Worm (Caenorhabditis elegans) whole organism, midembryonic: ENCODE measurements around the gene ceh-54.

Experiments
- T22C8.4 ChIP-seq: fragments of 200-800 bp; sonication (Bioruptor generic); IDR thresholded peaks from 2 replicates; pipeline ENCODE4 v1.3.6; 2022; ENCODE audit warnings: missing genetic modification characterization, missing compliant biosample characterization
- cog-1 ChIP-seq: sonication (generic microtip); optimal IDR thresholded peaks from 2 replicates; lab custom pipeline; 2016; ENCODE audit warnings: missing genetic modification characterization, missing compliant biosample characterization
- flt-1 ChIP-seq: fragments of 200-800 bp; sonication (Bioruptor generic); IDR thresholded peaks from 2 replicates; pipeline ENCODE4 v1.3.6; 2022; ENCODE audit warnings: missing genetic modification characterization, missing compliant biosample characterization
- klf-2 ChIP-seq: fragments of 200-800 bp; sonication (Bioruptor generic); conservative IDR thresholded peaks from 2 replicates; pipeline ENCODE4 v1.3.6; 2022; ENCODE audit warnings: missing genetic modification reagents, missing genetic modification characterization, missing compliant biosample characterization
- med-1 ChIP-seq: sonication (generic microtip); optimal IDR thresholded peaks from 2 replicates; lab custom pipeline; 2017; ENCODE audit warnings: missing genetic modification characterization, mild to moderate bottlenecking, missing compliant biosample characterization, antibody characterized with exemption, missing genetic modification reagents; ENCODE audit not compliant: insufficient read depth
- ref-1 ChIP-seq: fragments of 200-800 bp; sonication (Bioruptor generic); conservative IDR thresholded peaks from 2 replicates; pipeline ENCODE4 v1.3.6; 2022; ENCODE audit warnings: missing genetic modification reagents, missing genetic modification characterization, missing compliant biosample characterization
- tab-1 ChIP-seq: fragments of 200-800 bp; sonication (Bioruptor generic); IDR thresholded peaks from 2 replicates; pipeline ENCODE4 v1.3.6; 2022; ENCODE audit warnings: missing genetic modification characterization, missing compliant biosample characterization
- ztf-23 ChIP-seq: fragments of 200-800 bp; sonication (Bioruptor generic); IDR thresholded peaks from 2 replicates; pipeline ENCODE4 v1.3.6; 2022; ENCODE audit warnings: missing genetic modification reagents, missing genetic modification characterization, missing compliant biosample characterization
- ztf-29 ChIP-seq: fragments of 200-800 bp; sonication (Bioruptor generic); IDR thresholded peaks from 2 replicates; pipeline ENCODE4 v1.3.6; 2022; ENCODE audit warnings: missing genetic modification reagents, missing genetic modification characterization, missing compliant biosample characterization

ceh-54 gene

DNA sequence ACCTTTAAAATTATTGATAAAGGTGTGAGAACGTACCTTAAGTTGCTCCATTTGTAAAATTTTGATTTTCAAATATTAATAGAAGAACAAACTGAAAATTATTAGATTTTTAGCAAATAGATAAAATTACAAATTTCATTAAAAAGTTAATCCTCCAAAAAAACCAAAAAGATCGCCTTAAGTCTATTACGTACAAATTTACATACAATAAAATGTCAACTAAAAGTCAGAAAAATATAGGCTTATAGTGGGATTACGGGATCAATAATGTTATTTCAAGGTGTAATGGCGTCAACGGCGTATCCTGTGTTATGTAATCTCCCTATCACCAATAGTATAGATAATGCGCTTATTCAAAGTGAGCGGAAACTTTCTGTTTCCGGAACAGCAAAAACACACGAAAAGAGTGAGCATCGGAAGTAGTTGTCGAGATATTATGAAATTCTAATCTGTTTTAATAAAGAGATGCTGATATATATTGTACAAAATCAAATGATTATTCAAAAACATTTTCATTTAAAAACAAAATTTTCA lies at the start of gene ceh-54:
Gene ceh-54 (minus strand): TSS at position 51 of the 534 bp plus-strand sequence.
- TF ChIP-seq ref-1 (GFP tag; lab: Robert Waterston, UW) (no peak), tab-1 (GFP tag; lab: Robert Waterston, UW) (no peak), cog-1 (no peak), med-1 (GFP tag; lab: Kevin White, UChicago) (no peak), ztf-23 (GFP tag; lab: Robert Waterston, UW) (no peak), flt-1 (no peak), klf-2 (GFP tag; lab: Robert Waterston, UW) (no peak), ztf-29 (no peak), T22C8.4 (GFP tag; lab: Robert Waterston, UW) (no peak)

DNA sequence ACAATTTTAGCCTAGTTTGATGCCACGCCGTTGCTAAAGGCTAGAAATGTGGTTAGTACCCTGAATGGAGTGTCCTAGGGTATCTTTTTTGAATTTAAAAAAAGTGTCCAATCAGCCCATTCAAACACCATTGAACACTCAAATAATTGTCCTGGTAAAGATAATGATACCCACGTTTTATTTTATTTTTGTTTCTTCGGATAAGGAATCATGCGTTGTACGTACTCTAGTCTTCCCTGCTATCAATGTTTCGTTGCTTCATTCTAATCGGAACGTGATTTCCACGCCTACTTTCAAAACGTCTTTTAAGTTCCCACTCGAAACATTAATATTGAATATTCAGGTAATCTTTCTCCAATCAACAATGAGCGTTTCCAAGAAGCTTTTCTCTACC lies 46.6 kb upstream of the ceh-54 start, which contains the start of gene got-2.2:
Gene got-2.2 (plus strand): TSS at position 344 of the 394 bp plus-strand sequence.
- TF ChIP-seq med-1 (GFP tag; lab: Kevin White, UChicago) (no peak), klf-2 (GFP tag; lab: Robert Waterston, UW) (no peak), ztf-29 (no peak), tab-1 (GFP tag; lab: Robert Waterston, UW) (no peak), T22C8.4 (GFP tag; lab: Robert Waterston, UW) (no peak), cog-1 (no peak), flt-1 (no peak), ref-1 (GFP tag; lab: Robert Waterston, UW) (no peak), ztf-23 (GFP tag; lab: Robert Waterston, UW) (no peak)

DNA sequence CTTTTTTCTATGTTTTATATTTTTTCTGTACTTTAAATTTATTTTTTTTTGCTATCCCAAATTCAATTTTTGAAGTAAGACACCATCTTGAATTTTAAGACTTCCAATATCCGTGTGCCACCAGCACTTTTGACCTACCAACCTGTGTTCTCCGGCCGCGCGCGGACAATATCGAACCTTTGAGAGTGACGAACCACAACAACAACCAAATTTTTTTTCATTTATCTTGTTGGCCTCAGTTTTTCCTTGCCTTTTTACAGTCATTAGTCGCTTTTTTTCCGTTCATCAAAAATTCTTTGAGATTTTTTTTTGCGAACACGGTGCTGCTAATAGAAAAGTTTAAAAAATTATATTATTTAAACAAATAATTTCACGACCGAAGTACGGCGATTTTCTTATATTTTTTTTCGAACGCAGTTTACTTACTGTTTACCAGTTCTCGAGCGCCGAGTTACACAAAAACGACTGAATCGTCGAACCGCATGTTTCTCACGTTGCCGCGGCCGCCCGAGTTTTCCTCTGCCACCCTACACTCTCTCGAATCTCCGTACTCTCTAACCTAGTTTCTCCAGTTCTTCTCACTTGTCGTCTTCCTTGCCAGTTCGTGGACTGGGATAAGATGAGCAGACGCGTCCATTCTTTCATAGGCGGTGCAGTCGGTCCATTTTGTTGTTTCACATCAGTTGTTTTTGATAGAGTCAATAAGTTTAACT lies 46.0 kb upstream of the ceh-54 start:
- TF ChIP-seq ref-1 (GFP tag; lab: Robert Waterston, UW), result no peak
- TF ChIP-seq cog-1, result no peak
- TF ChIP-seq T22C8.4 (GFP tag; lab: Robert Waterston, UW), result no peak
- TF ChIP-seq tab-1 (GFP tag; lab: Robert Waterston, UW), result no peak
- TF ChIP-seq ztf-29, result no peak
- no peak for TF ChIP-seq med-1 (GFP tag; lab: Kevin White, UChicago)
- TF ChIP-seq ztf-23 (GFP tag; lab: Robert Waterston, UW), result no peak
- no peak for TF ChIP-seq klf-2 (GFP tag; lab: Robert Waterston, UW)
- no peak for TF ChIP-seq flt-1

DNA sequence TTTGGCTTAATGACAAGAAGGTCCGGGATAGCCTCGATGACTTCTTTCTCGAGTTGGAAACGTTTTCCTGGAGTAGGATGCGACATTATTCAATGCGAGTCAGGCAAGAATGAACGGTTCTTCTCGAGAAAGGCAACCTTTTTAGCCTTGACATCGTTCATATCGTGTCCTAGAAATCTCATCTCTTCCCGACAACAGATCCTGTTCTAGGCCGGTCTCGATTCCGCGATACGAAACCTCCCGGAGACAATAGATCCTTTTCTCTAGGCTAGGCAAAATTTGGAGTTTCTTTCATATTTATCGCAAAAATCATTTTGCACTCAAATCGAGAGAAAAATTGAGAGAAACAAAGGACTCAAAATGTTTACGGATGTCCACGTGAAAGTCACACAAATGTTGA lies 44.9 kb upstream of the ceh-54 start, which contains the start of gene rml-3:
Gene rml-3 (minus strand): TSS at position 93 of the 400 bp plus-strand sequence.
- TF ChIP-seq ztf-23 (GFP tag; lab: Robert Waterston, UW), result no peak
- TF ChIP-seq tab-1 (GFP tag; lab: Robert Waterston, UW), result no peak
- no peak for TF ChIP-seq med-1 (GFP tag; lab: Kevin White, UChicago)
- no peak for TF ChIP-seq cog-1
- no peak for TF ChIP-seq klf-2 (GFP tag; lab: Robert Waterston, UW)
- TF ChIP-seq ref-1 (GFP tag; lab: Robert Waterston, UW), result no peak
- TF ChIP-seq T22C8.4 (GFP tag; lab: Robert Waterston, UW), result no peak
- no peak for TF ChIP-seq ztf-29
- no peak for TF ChIP-seq flt-1

DNA sequence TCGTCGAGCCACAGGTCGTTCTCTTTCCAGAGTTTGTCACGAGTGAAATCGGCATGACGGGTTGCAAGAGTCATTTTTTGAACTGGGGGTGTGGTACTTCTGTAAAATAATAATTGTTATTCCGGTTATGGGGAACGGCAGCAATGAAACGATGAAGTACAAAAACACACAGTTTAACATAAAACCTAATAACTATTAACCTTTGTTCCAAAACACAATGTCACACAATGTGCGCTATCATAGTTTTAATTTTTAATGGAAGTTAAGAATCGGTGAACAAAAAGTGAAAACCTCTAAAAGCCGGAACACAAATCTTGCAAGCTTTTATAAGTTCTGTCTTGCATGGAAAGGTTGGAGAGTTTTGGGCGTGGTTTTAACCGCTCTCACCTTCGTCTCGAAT lies 41.4 kb upstream of the ceh-54 start, which contains the start of gene hsp-43:
Gene hsp-43 (minus strand): TSS at position 101 of the 400 bp plus-strand sequence.
- TF ChIP-seq T22C8.4 (GFP tag; lab: Robert Waterston, UW) (no peak), flt-1 (no peak), klf-2 (GFP tag; lab: Robert Waterston, UW) (no peak), ztf-23 (GFP tag; lab: Robert Waterston, UW) (no peak), tab-1 (GFP tag; lab: Robert Waterston, UW) (no peak), ref-1 (GFP tag; lab: Robert Waterston, UW) (no peak), med-1 (GFP tag; lab: Kevin White, UChicago) (no peak)

DNA sequence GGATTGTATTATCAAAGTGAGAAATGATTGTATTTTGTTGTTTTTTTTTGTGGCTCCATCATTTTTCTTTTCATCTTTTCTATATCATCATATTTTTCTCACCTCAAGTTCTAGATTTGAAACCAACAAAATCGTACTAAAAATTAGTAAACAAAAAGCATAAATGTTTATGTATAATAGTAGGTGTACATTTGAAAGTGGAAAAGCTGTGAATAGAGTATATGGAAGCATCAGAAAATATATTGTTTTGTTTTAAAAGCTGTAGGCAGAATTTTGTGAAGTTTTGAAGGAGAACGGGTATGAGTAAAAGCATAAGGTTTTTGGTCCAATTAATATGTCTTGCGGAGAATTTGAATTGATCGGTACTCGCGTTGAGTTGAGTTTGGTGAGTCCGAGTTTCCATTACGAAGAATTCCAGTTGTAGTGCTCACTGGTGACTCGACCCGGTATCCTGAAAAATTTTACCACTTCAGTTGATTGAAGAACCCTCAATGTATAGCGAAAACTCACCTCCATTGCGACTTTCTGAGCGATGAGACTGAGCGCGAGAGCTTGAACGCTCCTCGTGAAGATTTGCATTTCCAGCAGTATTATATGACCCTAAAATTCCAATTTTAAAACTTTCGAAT lies 39.1 kb upstream of the ceh-54 start, which contains the start of gene C14F11.4:
Gene C14F11.4 (minus strand): TSS at position 51 of the 629 bp plus-strand sequence.
- TF ChIP-seq flt-1 (no peak), ref-1 (GFP tag; lab: Robert Waterston, UW) (no peak), ztf-29 (no peak), tab-1 (GFP tag; lab: Robert Waterston, UW) (no peak), ztf-23 (GFP tag; lab: Robert Waterston, UW) (no peak), klf-2 (GFP tag; lab: Robert Waterston, UW) (no peak), cog-1 (no peak), T22C8.4 (GFP tag; lab: Robert Waterston, UW) (no peak), med-1 (GFP tag; lab: Kevin White, UChicago) (no peak)

DNA sequence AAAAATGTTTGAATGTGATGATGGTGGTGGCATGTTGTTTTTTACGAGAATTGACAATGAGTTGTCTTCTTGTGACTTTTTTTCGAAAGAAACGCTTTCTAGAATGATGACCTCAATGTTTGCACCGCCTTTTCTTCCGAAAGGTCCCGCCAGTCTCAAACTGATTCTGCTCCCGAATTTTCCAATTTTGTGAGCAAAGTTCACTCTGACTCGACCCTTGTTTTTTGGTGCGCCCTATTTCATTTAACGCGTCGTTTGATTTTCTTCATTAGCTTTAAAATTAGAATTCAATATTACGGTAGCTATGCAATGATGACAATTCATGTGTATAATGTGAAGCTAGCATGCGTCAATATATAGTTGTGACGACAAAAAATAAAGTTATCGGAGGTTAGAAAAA lies 36.6 kb upstream of the ceh-54 start, which contains the start of gene lite-1:
Gene lite-1 (minus strand): TSS at position 101 of the 400 bp plus-strand sequence.
- TF ChIP-seq ztf-29, result no peak
- TF ChIP-seq ztf-23 (GFP tag; lab: Robert Waterston, UW), result no peak
- no peak for TF ChIP-seq med-1 (GFP tag; lab: Kevin White, UChicago)
- no peak for TF ChIP-seq klf-2 (GFP tag; lab: Robert Waterston, UW)
- no peak for TF ChIP-seq ref-1 (GFP tag; lab: Robert Waterston, UW)

DNA sequence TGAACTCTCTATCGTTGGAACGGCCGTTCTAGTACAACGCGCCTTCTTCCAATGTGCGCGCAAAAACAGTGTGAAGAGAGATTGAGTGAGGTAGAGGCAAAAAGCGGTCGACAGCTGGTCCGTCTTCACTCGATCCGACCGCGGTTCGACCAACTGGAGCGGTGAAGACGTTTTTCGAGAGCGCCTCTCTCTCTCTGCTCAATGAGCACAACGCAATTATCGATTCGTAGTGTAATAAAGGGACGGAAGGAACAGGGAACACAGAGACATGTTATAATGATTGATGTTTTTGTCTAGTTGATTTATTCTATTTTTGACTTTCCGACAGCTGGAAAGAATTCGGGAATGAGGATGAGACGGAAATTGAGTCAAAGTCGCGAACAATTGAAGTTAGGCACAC lies 30.8 kb upstream of the ceh-54 start:
- TF ChIP-seq klf-2 (GFP tag; lab: Robert Waterston, UW) (no peak), cog-1 (no peak), ref-1 (GFP tag; lab: Robert Waterston, UW) (no peak), T22C8.4 (GFP tag; lab: Robert Waterston, UW) (peak; percentile 53)

DNA sequence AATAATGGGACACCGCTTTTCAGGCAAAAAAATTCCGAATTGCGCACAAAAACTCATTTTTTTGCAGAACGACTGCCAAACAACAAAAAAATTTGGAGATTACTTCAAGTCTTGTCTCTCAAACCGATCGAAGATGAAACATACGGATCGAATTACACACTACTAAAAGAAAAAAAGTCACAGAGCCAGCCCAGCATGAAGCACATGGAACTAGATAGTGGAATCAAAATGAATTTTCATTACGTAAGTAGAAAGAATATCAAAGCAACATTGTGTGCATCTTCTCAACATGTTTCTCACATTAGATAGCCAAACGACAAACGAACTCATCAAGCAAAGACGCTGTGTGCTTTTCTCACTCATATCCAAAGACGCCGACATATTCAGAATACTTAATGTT lies 27.1 kb upstream of the ceh-54 start:
- TF ChIP-seq ztf-23 (GFP tag; lab: Robert Waterston, UW) (no peak), tab-1 (GFP tag; lab: Robert Waterston, UW) (no peak), cog-1 (no peak), ztf-29 (no peak), klf-2 (GFP tag; lab: Robert Waterston, UW) (no peak), T22C8.4 (GFP tag; lab: Robert Waterston, UW) (no peak), flt-1 (no peak), med-1 (GFP tag; lab: Kevin White, UChicago) (no peak), ref-1 (GFP tag; lab: Robert Waterston, UW) (no peak)
